Worm (Caenorhabditis elegans) whole organism, dauer: Measurements from ENCODE around the gene Y110A2AR.1.

Experiments
- unc-62 ChIP-seq: sonication (generic microtip); optimal IDR thresholded peaks from 2 replicates; lab custom pipeline; 2017; ENCODE audit warnings: missing biosample characterization, missing genetic modification reagents, missing genetic modification characterization

Gene Y110A2AR.1

ce11 chrII:2946438-2946837 is 26.9 kb downstream of the Y110A2AR.1 start, which contains the start of gene srw-79:
Gene srw-79, plus strand, starts transcription at chrII:2946738.
- no peak for TF ChIP-seq unc-62 (GFP tag; lab: Kevin White, UChicago)

- TF ChIP-seq unc-62 (GFP tag; lab: Kevin White, UChicago): no peak
Measured at ce11 chrII:2948614-2949013, 29.1 kb downstream of the Y110A2AR.1 start.

- TF ChIP-seq unc-62 (GFP tag; lab: Kevin White, UChicago): no peak
Measured at ce11 chrII:2952629-2953028, 33.1 kb downstream of the Y110A2AR.1 start, which contains the start of gene irld-51. Gene irld-51, minus strand, starts transcription at chrII:2952729.

- TF ChIP-seq unc-62 (GFP tag; lab: Kevin White, UChicago): no peak
Measured at ce11 chrII:2955656-2956115, 36.2 kb downstream of the Y110A2AR.1 start, which contains the start of gene irld-48. Gene irld-48, plus strand, starts transcription at chrII:2956065.

ce11 chrII:2958308-2958707 is 38.8 kb downstream of the Y110A2AR.1 start, which contains the start of gene srw-60:
Gene srw-60, plus strand, starts transcription at chrII:2958608.
- no peak for TF ChIP-seq unc-62 (GFP tag; lab: Kevin White, UChicago)

ce11 chrII:2962531-2963164 is 43.1 kb downstream of the Y110A2AR.1 start:
- TF ChIP-seq unc-62 (GFP tag; lab: Kevin White, UChicago): no peak

- no peak for TF ChIP-seq unc-62 (GFP tag; lab: Kevin White, UChicago)
Measured at ce11 chrII:2963619-2964018, 44.1 kb downstream of the Y110A2AR.1 start.

ce11 chrII:2965215-2965998 is 45.9 kb downstream of the Y110A2AR.1 start:
- TF ChIP-seq unc-62 (GFP tag; lab: Kevin White, UChicago): no peak

ce11 chrII:2966350-2966749 is 46.8 kb downstream of the Y110A2AR.1 start:
- no peak for TF ChIP-seq unc-62 (GFP tag; lab: Kevin White, UChicago)

- no peak for TF ChIP-seq unc-62 (GFP tag; lab: Kevin White, UChicago)
Measured at ce11 chrII:2967064-2967463, 47.6 kb downstream of the Y110A2AR.1 start.
